Fruit fly (Drosophila melanogaster) whole organism, embryonic: ENCODE data around the gene Antp.

ENCODE experiments used
- Aef1 ChIP-seq: fragments of 200-800 bp; sonication (Bioruptor generic); IDR thresholded peaks from 3 replicates; pipeline ENCODE4 v1.3.6; 2022; ENCODE audit warnings: missing biosample characterization, missing genetic modification characterization
- B-H1 ChIP-seq: fragments of 200-800 bp; sonication (Bioruptor generic); IDR thresholded peaks from 3 replicates; pipeline ENCODE4 v1.3.6; 2022; ENCODE audit warnings: missing biosample characterization, missing genetic modification characterization
- CG10979 ChIP-seq: fragments of 200-800 bp; sonication (Bioruptor generic); optimal IDR thresholded peaks from 2 replicates; lab custom pipeline; 2018; ENCODE audit warnings: missing biosample characterization, mild to moderate bottlenecking, missing genetic modification characterization, moderate library complexity
- CG11504 ChIP-seq: fragments of 200-800 bp; sonication (Bioruptor generic); optimal IDR thresholded peaks from 3 replicates; lab custom pipeline; 2019; ENCODE audit warnings: missing biosample characterization, mild to moderate bottlenecking, missing genetic modification characterization, moderate library complexity
- CG11560 ChIP-seq: fragments of 200-800 bp; sonication (Bioruptor generic); IDR thresholded peaks from 3 replicates; pipeline ENCODE4 v1.3.6; 2022; ENCODE audit warnings: missing biosample characterization, missing genetic modification characterization
- CG13775 ChIP-seq: fragments of 200-800 bp; sonication (Bioruptor generic); optimal IDR thresholded peaks from 3 replicates; lab custom pipeline; 2017; ENCODE audit warnings: missing biosample characterization, mild to moderate bottlenecking, missing genetic modification characterization
- CG13894 ChIP-seq: fragments of 200-800 bp; sonication (Bioruptor generic); optimal IDR thresholded peaks from 3 replicates; lab custom pipeline; 2018; ENCODE audit warnings: missing biosample characterization, mild to moderate bottlenecking, missing genetic modification characterization, moderate library complexity
- CG1602 ChIP-seq: fragments of 200-800 bp; sonication (Bioruptor generic); optimal IDR thresholded peaks from 3 replicates; lab custom pipeline; 2016; ENCODE audit warnings: missing biosample characterization, missing genetic modification characterization
- CG17186 ChIP-seq: fragments of 200-800 bp; sonication (Bioruptor generic); optimal IDR thresholded peaks from 3 replicates; lab custom pipeline; 2017; ENCODE audit warnings: missing biosample characterization, missing genetic modification reagents, missing genetic modification characterization
- CG17912 ChIP-seq: fragments of 200-800 bp; sonication (Bioruptor generic); optimal IDR thresholded peaks from 2 replicates; lab custom pipeline; 2018; ENCODE audit warnings: missing biosample characterization, mild to moderate bottlenecking, missing genetic modification characterization
- CG1792 ChIP-seq: fragments of 200-800 bp; sonication (Bioruptor generic); optimal IDR thresholded peaks from 2 replicates; lab custom pipeline; 2016; ENCODE audit warnings: missing biosample characterization, missing genetic modification characterization
- CG18262 ChIP-seq: fragments of 200-800 bp; optimal IDR thresholded peaks from 3 replicates; lab custom pipeline; 2019; ENCODE audit warnings: missing biosample characterization, mild to moderate bottlenecking, missing genetic modification characterization, moderate library complexity
- CG18599 ChIP-seq: fragments of 200-800 bp; sonication (Bioruptor generic); optimal IDR thresholded peaks from 3 replicates; lab custom pipeline; 2017; ENCODE audit warnings: missing biosample characterization, missing genetic modification characterization, mild to moderate bottlenecking, moderate library complexity, missing genetic modification reagents
- CG2116 ChIP-seq: fragments of 200-800 bp; sonication (Bioruptor generic); optimal IDR thresholded peaks from 3 replicates; lab custom pipeline; 2018; ENCODE audit warnings: missing biosample characterization, mild to moderate bottlenecking, missing genetic modification characterization
- CG34224 ChIP-seq: fragments of 200-800 bp; sonication (Bioruptor generic); IDR thresholded peaks from 3 replicates; pipeline ENCODE4 v1.3.6; 2022; ENCODE audit warnings: missing biosample characterization, missing genetic modification characterization; ENCODE audit not compliant: partially characterized antibody
- CG6254 ChIP-seq: fragments of 200-800 bp; sonication (Bioruptor generic); optimal IDR thresholded peaks from 3 replicates; lab custom pipeline; 2017; ENCODE audit warnings: mild to moderate bottlenecking, missing biosample characterization, missing genetic modification reagents, missing genetic modification characterization
- CG7357 ChIP-seq: fragments of 200-800 bp; sonication (Bioruptor generic); IDR thresholded peaks from 3 replicates; pipeline ENCODE4 v1.3.6; 2022; ENCODE audit warnings: missing biosample characterization, missing genetic modification characterization
- CG8388 ChIP-seq: fragments of 200-800 bp; sonication (Bioruptor generic); optimal IDR thresholded peaks from 2 replicates; lab custom pipeline; 2019; ENCODE audit warnings: missing biosample characterization, mild to moderate bottlenecking, missing genetic modification characterization, moderate library complexity
- Fer2 ChIP-seq: fragments of 200-800 bp; sonication (Bioruptor generic); optimal IDR thresholded peaks from 2 replicates; lab custom pipeline; 2018; ENCODE audit warnings: missing biosample characterization, mild to moderate bottlenecking, missing genetic modification characterization, moderate library complexity
- Hr39 ChIP-seq: fragments of >200 bp; optimal IDR thresholded peaks from 2 replicates; lab custom pipeline; 2017
- Lpt ChIP-seq: fragments of >200 bp; optimal IDR thresholded peaks from 2 replicates; lab custom pipeline; 2018; ENCODE audit warnings: missing biosample characterization, missing genetic modification characterization
- Nf-YC ChIP-seq: fragments of 200-800 bp; optimal IDR thresholded peaks from 3 replicates; lab custom pipeline; 2019; ENCODE audit warnings: missing biosample characterization, mild to moderate bottlenecking, missing genetic modification characterization, moderate library complexity
- Oli ChIP-seq: fragments of 200-800 bp; sonication (Bioruptor generic); optimal IDR thresholded peaks from 2 replicates; lab custom pipeline; 2018; ENCODE audit warnings: missing biosample characterization, mild to moderate bottlenecking, missing genetic modification characterization, moderate library complexity
- Optix ChIP-seq: fragments of 200-800 bp; sonication (Bioruptor generic); IDR thresholded peaks from 3 replicates; pipeline ENCODE4 v1.3.6; 2022; ENCODE audit warnings: missing biosample characterization, missing genetic modification characterization
- ash1 ChIP-seq: fragments of 200-800 bp; sonication (Bioruptor generic); optimal IDR thresholded peaks from 2 replicates; lab custom pipeline; 2018; ENCODE audit warnings: missing biosample characterization, mild to moderate bottlenecking, missing genetic modification characterization
- az2 ChIP-seq: fragments of 200-800 bp; sonication (Bioruptor generic); optimal IDR thresholded peaks from 3 replicates; lab custom pipeline; 2016; ENCODE audit warnings: missing biosample characterization, missing genetic modification characterization
- bowl ChIP-seq: fragments of 200-800 bp; sonication (Bioruptor generic); IDR thresholded peaks from 2 replicates; pipeline ENCODE4 v1.3.6; 2022; ENCODE audit warnings: missing biosample characterization, missing genetic modification characterization
- bsh ChIP-seq, 2 experiments: fragments of 200-800 bp; sonication (Bioruptor generic); optimal IDR thresholded peaks; 2 replicates each; lab custom pipeline; 2017 to 2018; ENCODE audit warnings: mild to moderate bottlenecking in 2 of 2, missing biosample characterization in 2 of 2, missing genetic modification characterization in 2 of 2, moderate library complexity in 1 of 2
- crol ChIP-seq: fragments of 200-800 bp; sonication (Bioruptor generic); IDR thresholded peaks from 2 replicates; pipeline ENCODE4 v1.3.6; 2022; ENCODE audit warnings: missing biosample characterization, missing genetic modification characterization
- dati ChIP-seq: fragments of 200-800 bp; sonication (Bioruptor generic); IDR thresholded peaks from 2 replicates; pipeline ENCODE4 v1.3.6; 2022; ENCODE audit warnings: missing biosample characterization, missing genetic modification characterization
- eyg ChIP-seq: fragments of 200-800 bp; sonication (Bioruptor generic); optimal IDR thresholded peaks from 3 replicates; lab custom pipeline; 2016; ENCODE audit warnings: missing biosample characterization, missing genetic modification characterization
- gfzf ChIP-seq: fragments of 200-800 bp; sonication (Bioruptor generic); optimal IDR thresholded peaks from 2 replicates; lab custom pipeline; 2016; ENCODE audit warnings: missing biosample characterization, mild to moderate bottlenecking, missing genetic modification characterization, moderate library complexity
- jigr1 ChIP-seq: fragments of 200-800 bp; sonication (Bioruptor generic); IDR thresholded peaks from 3 replicates; pipeline ENCODE4 v1.3.6; 2022; ENCODE audit warnings: missing biosample characterization, missing genetic modification characterization
- ken ChIP-seq: fragments of 200-800 bp; sonication (Bioruptor generic); IDR thresholded peaks from 3 replicates; pipeline ENCODE4 v1.3.6; 2022; ENCODE audit warnings: missing biosample characterization, missing genetic modification characterization
- pb ChIP-seq: fragments of 200-800 bp; sonication (Bioruptor generic); optimal IDR thresholded peaks from 3 replicates; lab custom pipeline; 2016; ENCODE audit warnings: missing biosample characterization, missing genetic modification characterization
- ro ChIP-seq: fragments of 200-800 bp; sonication (Bioruptor generic); IDR thresholded peaks from 2 replicates; pipeline ENCODE4 v1.3.6; 2022; ENCODE audit warnings: missing biosample characterization, missing genetic modification characterization
- sd ChIP-seq: fragments of 200-800 bp; sonication (Bioruptor generic); optimal IDR thresholded peaks from 3 replicates; lab custom pipeline; 2018; ENCODE audit warnings: missing biosample characterization, mild to moderate bottlenecking, missing genetic modification characterization, moderate library complexity
- sisA ChIP-seq: fragments of 200-800 bp; sonication (Bioruptor generic); IDR thresholded peaks from 2 replicates; pipeline ENCODE4 v1.3.6; 2022; ENCODE audit warnings: missing biosample characterization, missing genetic modification characterization
- tin ChIP-seq: fragments of 200-800 bp; sonication (Bioruptor generic); optimal IDR thresholded peaks from 3 replicates; lab custom pipeline; 2016; ENCODE audit warnings: missing biosample characterization, missing genetic modification characterization
- tup ChIP-seq: fragments of 200-800 bp; sonication (Bioruptor generic); optimal IDR thresholded peaks from 2 replicates; lab custom pipeline; 2016; ENCODE audit warnings: missing biosample characterization, mild to moderate bottlenecking, missing genetic modification characterization, moderate library complexity

Gene Antp

dm6 chr3R:6881264-6882014, 117.6 kb downstream of the Antp start (continued):
- TF ChIP-seq tup (GFP tag; lab: Kevin White, UChicago) (no peak), CG18262 (tag; lab: Kevin White, UChicago) (peak; percentile 87), CG11504 (tag; lab: Kevin White, UChicago) (peak; percentile 77), dati (GFP tag; lab: Robert Waterston, UW) (no peak), Nf-YC (tag; lab: Kevin White, UChicago) (peak; percentile 72), sisA (GFP tag; lab: Robert Waterston, UW) (peak; percentile 38; the same call in 1 of the 2 replicates), Oli (tag; lab: Kevin White, UChicago) (peak; percentile 76), bsh (GFP tag; optimal IDR thresholded peaks at IDR 0.05; lab: Kevin White, UChicago) (peak in 1 of 2 experiments; percentile 89), CG1602 (GFP tag; lab: Kevin White, UChicago) (peak; percentile 71), Fer2 (tag; lab: Kevin White, UChicago) (no peak), CG18599 (GFP tag; lab: Kevin White, UChicago) (peak; percentile 66), Aef1 (GFP tag; lab: Robert Waterston, UW) (no peak), tin (GFP tag; lab: Kevin White, UChicago) (peak; percentile 60), B-H1 (peak; percentile 41; the same call in 2 of the 3 replicates), az2 (GFP tag; lab: Kevin White, UChicago) (peak; percentile 71), Hr39 (lab: Kevin White, UChicago) (no peak), ken (GFP tag; lab: Robert Waterston, UW) (0 out of 3 replicates have a peak, but pooled peaks have one; percentile 44), CG2116 (GFP tag; lab: Kevin White, UChicago) (peak; percentile 28), CG8388 (peak; percentile 75), pb (GFP tag; lab: Kevin White, UChicago) (peak; percentile 14), ash1 (GFP tag; lab: Kevin White, UChicago) (no peak), CG1792 (GFP tag; lab: Kevin White, UChicago) (peak; percentile 24), eyg (no peak), CG34224 (GFP tag; lab: Robert Waterston, UW) (no peak), bowl (GFP tag; lab: Robert Waterston, UW) (no peak), Lpt (GFP tag; lab: Kevin White, UChicago) (no peak), ro (GFP tag; lab: Robert Waterston, UW) (no peak), Optix (no peak), CG17912 (no peak), CG7357 (peak; percentile 11; the same call in 1 of the 3 replicates), jigr1 (GFP tag; lab: Robert Waterston, UW) (no peak), sd (tag; lab: Kevin White, UChicago) (no peak), CG11560 (no peak), CG6254 (GFP tag; lab: Kevin White, UChicago) (peak; percentile 64), CG13894 (tag; lab: Kevin White, UChicago) (no peak), CG10979 (tag; lab: Kevin White, UChicago) (no peak), gfzf (GFP tag; lab: Kevin White, UChicago) (no peak), CG17186 (no peak), crol (GFP tag; lab: Robert Waterston, UW) (no peak), CG13775 (GFP tag; lab: Kevin White, UChicago) (peak; percentile 70)
